Worm (Caenorhabditis elegans) whole organism, mixed stage, embryonic: ENCODE results near the gene clec-57.

Source experiments
- blmp-1 ChIP-seq: fragments of 150-350 bp; optimal IDR thresholded peaks from 2 replicates; lab custom pipeline; 2014; ENCODE audit warnings: missing biosample characterization, missing genetic modification characterization
- ces-1 ChIP-seq: fragments of 150-350 bp; optimal IDR thresholded peaks from 2 replicates; lab custom pipeline; 2014; ENCODE audit warnings: missing biosample characterization, missing genetic modification reagents, missing genetic modification characterization
- elt-1 ChIP-seq: sonication (generic microtip); optimal IDR thresholded peaks from 2 replicates; lab custom pipeline; 2017; ENCODE audit warnings: missing genetic modification characterization, mild to moderate bottlenecking, missing compliant biosample characterization, antibody characterized with exemption, moderate library complexity, borderline replicate concordance; ENCODE audit not compliant: insufficient read depth
- lsy-2 ChIP-seq: fragments of 150-350 bp; optimal IDR thresholded peaks from 2 replicates; lab custom pipeline; 2014; ENCODE audit warnings: missing biosample characterization, missing genetic modification characterization
- mab-5 ChIP-seq: fragments of 150-350 bp; optimal IDR thresholded peaks from 2 replicates; lab custom pipeline; 2014; ENCODE audit warnings: missing biosample characterization, missing genetic modification characterization
- nhr-28 ChIP-seq: fragments of 150-350 bp; optimal IDR thresholded peaks from 2 replicates; lab custom pipeline; 2014; ENCODE audit warnings: missing biosample characterization, missing genetic modification characterization
- pha-4 ChIP-seq: fragments of 150-350 bp; optimal IDR thresholded peaks from 2 replicates; lab custom pipeline; 2018; ENCODE audit warnings: missing biosample characterization, missing genetic modification reagents, missing genetic modification characterization
- sptf-1 ChIP-seq: sonication (generic microtip); optimal IDR thresholded peaks from 2 replicates; lab custom pipeline; 2017; ENCODE audit warnings: mild to moderate bottlenecking, missing genetic modification characterization, moderate library complexity, missing compliant biosample characterization
- tbx-8 ChIP-seq: fragments of 200-800 bp; sonication (Bioruptor generic); optimal IDR thresholded peaks from 2 replicates; lab custom pipeline; 2018; ENCODE audit warnings: mild to moderate bottlenecking, missing genetic modification characterization, moderate library complexity, missing compliant biosample characterization
- unc-62 ChIP-seq: fragments of 150-350 bp; optimal IDR thresholded peaks from 2 replicates; lab custom pipeline; 2014; ENCODE audit warnings: missing biosample characterization, missing genetic modification reagents, missing genetic modification characterization
- ztf-11 ChIP-seq: fragments of 150-350 bp; optimal IDR thresholded peaks from 2 replicates; lab custom pipeline; 2014; ENCODE audit warnings: missing biosample characterization, missing genetic modification characterization

- no peak for TF ChIP-seq tbx-8
- no peak for TF ChIP-seq mab-5 (tag; lab: Kevin White, UChicago)
- no peak for TF ChIP-seq lsy-2 (tag; lab: Kevin White, UChicago)
- TF ChIP-seq ces-1, result no peak
- TF ChIP-seq elt-1 (tag; lab: Kevin White, UChicago), result no peak
- TF ChIP-seq ztf-11 (tag; lab: Kevin White, UChicago), result no peak
- TF ChIP-seq blmp-1 (tag; lab: Kevin White, UChicago), result no peak
- no peak for TF ChIP-seq unc-62 (GFP tag; lab: Kevin White, UChicago)
- no peak for TF ChIP-seq pha-4 (tag; lab: Kevin White, UChicago)
- TF ChIP-seq sptf-1 (tag; lab: Kevin White, UChicago), result no peak
- TF ChIP-seq nhr-28, result no peak
Observed at ce11 chrV:14510746-14511145, 41.7 kb downstream of the clec-57 start, which contains the start of gene R02D5.9.
